Worm (Caenorhabditis elegans) whole organism, L4 larva: ENCODE measurements around the gene poml-1.

ENCODE experiments used
- F10B5.3 ChIP-seq: sonication (generic microtip); optimal IDR thresholded peaks from 2 replicates; lab custom pipeline; 2016; ENCODE audit warnings: mild to moderate bottlenecking, missing genetic modification characterization, missing compliant biosample characterization
- F26F4.8 ChIP-seq: fragments of 200-800 bp; sonication (Bioruptor generic); conservative IDR thresholded peaks from 2 replicates; pipeline ENCODE4 v1.3.6; 2022; ENCODE audit warnings: missing genetic modification characterization, missing compliant biosample characterization
- F44E2.7 ChIP-seq: fragments of 200-800 bp; sonication (Bioruptor generic); IDR thresholded peaks from 2 replicates; pipeline ENCODE4 v2.1.2; 2022; ENCODE audit warnings: missing genetic modification characterization, missing compliant biosample characterization
- R02D3.7 ChIP-seq: fragments of 150-350 bp; sonication (generic microtip); optimal IDR thresholded peaks from 3 replicates; lab custom pipeline; 2014; ENCODE audit warnings: missing biosample characterization, missing genetic modification characterization
- Y48G9A.11 ChIP-seq: fragments of 200-800 bp; sonication (Bioruptor generic); IDR thresholded peaks from 2 replicates; pipeline ENCODE4 v1.3.6; 2022; ENCODE audit warnings: missing genetic modification reagents, missing genetic modification characterization, missing compliant biosample characterization
- Y75B8A.6 ChIP-seq: fragments of 200-800 bp; sonication (Bioruptor generic); IDR thresholded peaks from 2 replicates; pipeline ENCODE4 v1.3.6; 2022; ENCODE audit warnings: missing genetic modification reagents, missing genetic modification characterization, missing compliant biosample characterization
- aha-1 ChIP-seq: fragments of 150-350 bp; peaks from one replicate; lab custom pipeline; 2014; ENCODE audit warnings: missing biosample characterization, missing genetic modification characterization
- aly-2 ChIP-seq: sonication (generic microtip); optimal IDR thresholded peaks from 2 replicates; lab custom pipeline; 2018; ENCODE audit warnings: missing biosample characterization, missing genetic modification characterization
- arid-1 ChIP-seq: fragments of 200-800 bp; sonication (Bioruptor generic); conservative IDR thresholded peaks from 2 replicates; pipeline ENCODE4 v1.3.6; 2022; ENCODE audit warnings: missing genetic modification reagents, missing genetic modification characterization, missing compliant biosample characterization
- attf-4 ChIP-seq: sonication (generic microtip); optimal IDR thresholded peaks from 3 replicates; lab custom pipeline; 2017; ENCODE audit warnings: missing biosample characterization, missing genetic modification characterization
- ces-1 ChIP-seq: fragments of 150-350 bp; sonication (generic microtip); optimal IDR thresholded peaks from 4 replicates; lab custom pipeline; 2014; ENCODE audit warnings: missing biosample characterization, missing genetic modification reagents, missing genetic modification characterization
- ctbp-1 ChIP-seq: fragments of 200-800 bp; sonication (Bioruptor generic); IDR thresholded peaks from 2 replicates; pipeline ENCODE4 v1.3.6; 2022; ENCODE audit warnings: missing genetic modification reagents, missing genetic modification characterization, missing compliant biosample characterization
- daf-12 ChIP-seq: fragments of 150-350 bp; optimal IDR thresholded peaks from 2 replicates; lab custom pipeline; 2014; ENCODE audit warnings: missing biosample characterization, missing genetic modification reagents, missing genetic modification characterization
- dmd-6 ChIP-seq: fragments of 200-800 bp; sonication (Bioruptor generic); IDR thresholded peaks from 2 replicates; pipeline ENCODE4 v1.3.6; 2022; ENCODE audit warnings: missing genetic modification reagents, missing genetic modification characterization, missing compliant biosample characterization
- dmd-8 ChIP-seq: fragments of 200-800 bp; sonication (Bioruptor generic); IDR thresholded peaks from 2 replicates; pipeline ENCODE4 v1.3.6; 2022; ENCODE audit warnings: missing genetic modification characterization, missing compliant biosample characterization
- dve-1 ChIP-seq: sonication (generic microtip); optimal IDR thresholded peaks from 2 replicates; lab custom pipeline; 2017; ENCODE audit warnings: antibody characterized with exemption, mild to moderate bottlenecking, missing genetic modification characterization, missing compliant biosample characterization; ENCODE audit not compliant: insufficient read depth
- egl-27 ChIP-seq: sonication (generic microtip); optimal IDR thresholded peaks from 3 replicates; lab custom pipeline; 2017; ENCODE audit warnings: missing biosample characterization, missing genetic modification reagents, missing genetic modification characterization
- egl-43 ChIP-seq: fragments of 200-800 bp; sonication (Bioruptor generic); IDR thresholded peaks from 2 replicates; pipeline ENCODE4 v1.3.6; 2022; ENCODE audit warnings: missing genetic modification reagents, missing genetic modification characterization, missing compliant biosample characterization
- gei-8 ChIP-seq: fragments of 200-800 bp; sonication (Bioruptor generic); optimal IDR thresholded peaks from 2 replicates; lab custom pipeline; 2018; ENCODE audit warnings: mild to moderate bottlenecking, missing genetic modification characterization, missing compliant biosample characterization
- hif-1 ChIP-seq, 2 experiments: sonication (generic microtip); optimal IDR thresholded peaks; 2 replicates each; lab custom pipeline; 2016 to 2017; ENCODE audit warnings: missing compliant biosample characterization in 2 of 2, missing genetic modification characterization in 2 of 2, missing genetic modification reagents in 2 of 2, missing genotype in 2 of 2, mild to moderate bottlenecking in 1 of 2
- hlh-30 ChIP-seq: sonication (generic microtip); optimal IDR thresholded peaks from 2 replicates; lab custom pipeline; 2017; ENCODE audit warnings: antibody characterized with exemption, mild to moderate bottlenecking, missing genetic modification characterization, missing compliant biosample characterization; ENCODE audit not compliant: insufficient read depth
- lin-1 ChIP-seq: fragments of 200-800 bp; sonication (Bioruptor generic); IDR thresholded peaks from 2 replicates; pipeline ENCODE4 v1.3.6; 2022; ENCODE audit warnings: missing genetic modification reagents, missing genetic modification characterization, missing compliant biosample characterization
- lin-15B ChIP-seq: fragments of 150-350 bp; sonication (generic microtip); optimal IDR thresholded peaks from 3 replicates; lab custom pipeline; 2014; ENCODE audit warnings: missing biosample characterization, missing genetic modification characterization
- lin-39 ChIP-seq: fragments of 150-350 bp; optimal IDR thresholded peaks from 2 replicates; lab custom pipeline; 2014; ENCODE audit warnings: missing biosample characterization, missing genetic modification reagents, missing genetic modification characterization
- lsy-2 ChIP-seq, 2 experiments: fragments of 150-350 bp in 1 of 2; sonication (generic microtip) in 1 of 2; optimal IDR thresholded peaks; 2 replicates each; lab custom pipeline; 2014 to 2017; ENCODE audit warnings: missing biosample characterization in 2 of 2, missing genetic modification characterization in 2 of 2
- madf-5 ChIP-seq, 2 experiments: fragments of 200-800 bp; sonication (Bioruptor generic); IDR thresholded peaks; 2 replicates each; pipeline ENCODE4 v1.3.6; 2022; ENCODE audit warnings: missing compliant biosample characterization in 2 of 2, missing genetic modification characterization in 2 of 2
- madf-9 ChIP-seq: fragments of 200-800 bp; sonication (Bioruptor generic); conservative IDR thresholded peaks from 2 replicates; pipeline ENCODE4 v1.3.6; 2022; ENCODE audit warnings: missing genetic modification reagents, missing genetic modification characterization, missing compliant biosample characterization
- mdl-1 ChIP-seq, 2 experiments: fragments of 150-350 bp in 1 of 2; sonication (generic microtip) in 1 of 2; optimal IDR thresholded peaks; 2 replicates each; lab custom pipeline; 2014 to 2017; ENCODE audit warnings: missing biosample characterization in 2 of 2, missing genetic modification characterization in 2 of 2
- mes-2 ChIP-seq: sonication (generic microtip); optimal IDR thresholded peaks from 2 replicates; lab custom pipeline; 2016; ENCODE audit warnings: missing genotype, mild to moderate bottlenecking, missing genetic modification characterization, missing compliant biosample characterization; ENCODE audit not compliant: poor library complexity, severe bottlenecking
- mxl-3 ChIP-seq: fragments of 200-800 bp; sonication (Bioruptor generic); optimal IDR thresholded peaks from 2 replicates; lab custom pipeline; 2018; ENCODE audit warnings: mild to moderate bottlenecking, missing genetic modification characterization, missing compliant biosample characterization
- nhr-10 ChIP-seq: fragments of 150-350 bp; optimal IDR thresholded peaks from 2 replicates; lab custom pipeline; 2014; ENCODE audit warnings: missing biosample characterization, missing genetic modification characterization
- nhr-102 ChIP-seq: sonication (generic microtip); optimal IDR thresholded peaks from 2 replicates; lab custom pipeline; 2016; ENCODE audit warnings: mild to moderate bottlenecking, missing genetic modification characterization, moderate library complexity, missing compliant biosample characterization
- nhr-237 ChIP-seq: sonication (generic microtip); optimal IDR thresholded peaks from 2 replicates; lab custom pipeline; 2017; ENCODE audit warnings: missing biosample characterization, missing genetic modification characterization
- nhr-28 ChIP-seq: fragments of 150-350 bp; optimal IDR thresholded peaks from 2 replicates; lab custom pipeline; 2014; ENCODE audit warnings: missing biosample characterization, missing genetic modification characterization
- nhr-42 ChIP-seq: fragments of 200-800 bp; sonication (Bioruptor generic); IDR thresholded peaks from 2 replicates; pipeline ENCODE4 v1.3.6; 2022; ENCODE audit warnings: missing genetic modification characterization, missing compliant biosample characterization
- nhr-48 ChIP-seq: sonication (generic microtip); optimal IDR thresholded peaks from 2 replicates; lab custom pipeline; 2016; ENCODE audit warnings: mild to moderate bottlenecking, missing genetic modification characterization, missing compliant biosample characterization
- pha-4 ChIP-seq, 2 experiments: fragments of 150-350 bp in 1 of 2; fragments of 200-800 bp in 1 of 2; sonication (Bioruptor generic) in 1 of 2; IDR thresholded peaks in 1 of 2; optimal IDR thresholded peaks in 1 of 2; 2 replicates each; pipeline versions ENCODE4 v1.3.6 to Lab custom; 2014 to 2022; ENCODE audit warnings: missing genetic modification characterization in 2 of 2, missing genetic modification reagents in 2 of 2, missing biosample characterization in 1 of 2, missing compliant biosample characterization in 1 of 2
- php-3 ChIP-seq: fragments of 200-800 bp; sonication (Bioruptor generic); IDR thresholded peaks from 2 replicates; pipeline ENCODE4 v1.3.6; 2022; ENCODE audit warnings: missing genetic modification reagents, missing genetic modification characterization, missing compliant biosample characterization
- sdz-12 ChIP-seq: fragments of 200-800 bp; sonication (Bioruptor generic); optimal IDR thresholded peaks from 2 replicates; lab custom pipeline; 2018; ENCODE audit warnings: mild to moderate bottlenecking, missing genetic modification characterization, missing compliant biosample characterization
- skn-1 ChIP-seq: fragments of 150-350 bp; optimal IDR thresholded peaks from 2 replicates; lab custom pipeline; 2014; ENCODE audit warnings: missing biosample characterization, missing genetic modification characterization
- snpc-4 ChIP-seq: fragments of 150-350 bp; optimal IDR thresholded peaks from 2 replicates; lab custom pipeline; 2014; ENCODE audit warnings: missing biosample characterization, missing genetic modification characterization
- spr-1 ChIP-seq: sonication (generic microtip); optimal IDR thresholded peaks from 2 replicates; lab custom pipeline; 2016; ENCODE audit warnings: mild to moderate bottlenecking, missing genetic modification characterization, missing compliant biosample characterization
- spr-3 ChIP-seq: fragments of 200-800 bp; sonication (Bioruptor generic); optimal IDR thresholded peaks from 2 replicates; lab custom pipeline; 2018; ENCODE audit warnings: mild to moderate bottlenecking, missing genetic modification characterization, missing compliant biosample characterization
- zfp-2 ChIP-seq: sonication (generic microtip); optimal IDR thresholded peaks from 2 replicates; lab custom pipeline; 2016; ENCODE audit warnings: mild to moderate bottlenecking, missing genetic modification characterization, missing compliant biosample characterization
- zip-2 ChIP-seq: fragments of 150-350 bp; optimal IDR thresholded peaks from 2 replicates; lab custom pipeline; 2014; ENCODE audit warnings: missing biosample characterization, missing genetic modification characterization
- ztf-7 ChIP-seq: fragments of 150-350 bp; optimal IDR thresholded peaks from 2 replicates; lab custom pipeline; 2014; ENCODE audit warnings: missing biosample characterization, missing genetic modification characterization

poml-1 gene

ce11 chrX:13722821-13723220, at the start of gene poml-1:
TSS of gene poml-1 (minus strand) at chrX:13722921.
- TF ChIP-seq mxl-3 (GFP tag; lab: Kevin White, UChicago), result no peak
- no peak for TF ChIP-seq lsy-2 (tag; optimal IDR thresholded peaks at IDR 0.05; lab: Kevin White, UChicago)
- no peak for TF ChIP-seq nhr-42 (GFP tag; lab: Robert Waterston, UW)

ce11 chrX:13770508-13770978, 47.8 kb upstream of the poml-1 start, which contains the start of gene nkb-3:
TSS of gene nkb-3 (minus strand) at chrX:13770558.
- TF ChIP-seq aha-1 (peak; percentile 33), ztf-7 (tag; lab: Kevin White, UChicago) (no peak), dve-1 (tag; lab: Kevin White, UChicago) (peak; percentile 54), mes-2 (tag; lab: Kevin White, UChicago) (no peak), lsy-2 (tag; optimal IDR thresholded peaks at IDR 0.05; lab: Kevin White, UChicago) (peak in 1 of 2 experiments; percentile 11), hif-1 (tag; optimal IDR thresholded peaks at IDR 0.05; lab: Kevin White, UChicago) (no peak), skn-1 (tag; lab: Kevin White, UChicago) (no peak), egl-27 (tag; lab: Kevin White, UChicago) (no peak), nhr-237 (tag; lab: Kevin White, UChicago) (no peak)
- TF ChIP-seq, all 104 proteins: peak for 3

DNA sequence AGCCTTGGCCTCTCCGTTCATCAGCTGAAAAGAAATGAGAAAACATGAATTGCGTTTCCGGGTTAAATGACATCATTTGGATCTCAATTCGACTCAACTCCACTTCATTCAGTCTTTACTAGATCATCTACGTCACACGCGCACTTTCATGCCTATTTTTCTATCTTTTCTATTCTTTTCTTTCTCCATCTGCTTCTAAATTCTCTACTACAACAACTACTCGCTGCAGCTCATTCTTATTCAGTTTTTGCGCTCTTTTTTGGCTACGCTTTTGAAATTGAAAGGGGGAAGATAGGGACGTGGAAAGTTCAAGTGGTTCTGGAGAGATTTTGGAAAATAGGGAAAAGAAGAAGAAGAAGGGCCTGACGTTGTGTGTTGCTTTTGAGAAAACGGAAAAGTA, 45.8 kb upstream of the poml-1 start:
- TF ChIP-seq egl-43 (GFP tag; lab: Robert Waterston, UW) (no peak), snpc-4 (no peak), sdz-12 (GFP tag; lab: Kevin White, UChicago) (no peak), F26F4.8 (no peak), R02D3.7 (tag; lab: Kevin White, UChicago) (no peak), F10B5.3 (no peak), daf-12 (tag; lab: Kevin White, UChicago) (no peak), nhr-42 (GFP tag; lab: Robert Waterston, UW) (no peak), dmd-8 (GFP tag; lab: Robert Waterston, UW) (no peak), aly-2 (tag; lab: Kevin White, UChicago) (no peak), F44E2.7 (GFP tag; lab: Robert Waterston, UW) (no peak), skn-1 (tag; lab: Kevin White, UChicago) (no peak), ces-1 (GFP tag; lab: Kevin White, UChicago) (peak; percentile 49), nhr-28 (no peak), madf-5 (GFP tag; IDR thresholded peaks at IDR 0.05; lab: Robert Waterston, UW) (no peak), spr-3 (GFP tag; lab: Kevin White, UChicago) (no peak), madf-9 (GFP tag; lab: Robert Waterston, UW) (no peak), spr-1 (no peak), nhr-10 (tag; lab: Kevin White, UChicago) (no peak), pha-4 (GFP tag; IDR thresholded peaks at IDR 0.05; lab: Robert Waterston, UW) (no peak), pha-4 (tag; optimal IDR thresholded peaks at IDR 0.05; lab: Kevin White, UChicago) (no peak), nhr-48 (tag; lab: Kevin White, UChicago) (no peak), php-3 (GFP tag; lab: Robert Waterston, UW) (no peak), mxl-3 (GFP tag; lab: Kevin White, UChicago) (peak; percentile 7), mdl-1 (tag; optimal IDR thresholded peaks at IDR 0.05; lab: Kevin White, UChicago) (peak in 1 of 2 experiments; percentile 45), Y75B8A.6 (GFP tag; lab: Robert Waterston, UW) (no peak), lin-39 (tag; lab: Kevin White, UChicago) (peak; percentile 35), attf-4 (tag; lab: Kevin White, UChicago) (no peak), lin-15B (tag; lab: Kevin White, UChicago) (no peak), lsy-2 (tag; optimal IDR thresholded peaks at IDR 0.05; lab: Kevin White, UChicago) (peak; percentile 32 to 64), gei-8 (GFP tag; lab: Kevin White, UChicago) (no peak), egl-27 (tag; lab: Kevin White, UChicago) (no peak), lin-1 (no peak), arid-1 (no peak), zfp-2 (tag; lab: Kevin White, UChicago) (no peak), zip-2 (tag; lab: Kevin White, UChicago) (no peak), dmd-6 (GFP tag; lab: Robert Waterston, UW) (peak; percentile 44), nhr-102 (tag; lab: Kevin White, UChicago) (no peak), hlh-30 (tag; lab: Kevin White, UChicago) (peak; percentile 36), ctbp-1 (peak; percentile 56), Y48G9A.11 (no peak)
